Worm (Caenorhabditis elegans) whole organism, L3 larva: ENCODE data around the gene Y44A6D.1.

Experiments
- elt-1 ChIP-seq: fragments of 150-350 bp; optimal IDR thresholded peaks from 2 replicates; lab custom pipeline; 2014; ENCODE audit warnings: missing biosample characterization, missing genetic modification characterization
- fkh-10 ChIP-seq: sonication (generic microtip); optimal IDR thresholded peaks from 2 replicates; lab custom pipeline; 2017; ENCODE audit warnings: missing biosample characterization, missing genetic modification reagents, missing genetic modification characterization
- jun-1 ChIP-seq: fragments of 150-350 bp; optimal IDR thresholded peaks from 2 replicates; lab custom pipeline; 2014; ENCODE audit warnings: missing biosample characterization, missing genetic modification reagents, missing genetic modification characterization
- nhr-11 ChIP-seq: fragments of 150-350 bp; optimal IDR thresholded peaks from 2 replicates; lab custom pipeline; 2014; ENCODE audit warnings: missing biosample characterization, missing genetic modification characterization
- nhr-237 ChIP-seq: fragments of 150-350 bp; optimal IDR thresholded peaks from 2 replicates; lab custom pipeline; 2014; ENCODE audit warnings: missing biosample characterization, missing genetic modification characterization
- sea-2 ChIP-seq: fragments of 150-350 bp; sonication (generic microtip); optimal IDR thresholded peaks from 4 replicates; lab custom pipeline; 2014; ENCODE audit warnings: missing biosample characterization, missing genetic modification reagents, missing genetic modification characterization
- zag-1 ChIP-seq: fragments of 150-350 bp; optimal IDR thresholded peaks from 2 replicates; lab custom pipeline; 2014; ENCODE audit warnings: missing biosample characterization, missing genetic modification characterization

- TF ChIP-seq sea-2 (GFP tag; lab: Kevin White, UChicago) (no peak), jun-1 (no peak), elt-1 (tag; lab: Kevin White, UChicago) (no peak), nhr-237 (tag; lab: Kevin White, UChicago) (no peak), nhr-11 (no peak), fkh-10 (GFP tag; lab: Kevin White, UChicago) (no peak), zag-1 (tag; lab: Kevin White, UChicago) (no peak)
Measured at ce11 chrV:20832554-20832963, 42.7 kb upstream of the Y44A6D.1 start.
